Fruit fly (Drosophila melanogaster): Measurements from ENCODE around the gene Ho.
A peak's percentile ranks its signal among the peaks of the same experiment; 100 is the strongest.

Gene Ho

DNA sequence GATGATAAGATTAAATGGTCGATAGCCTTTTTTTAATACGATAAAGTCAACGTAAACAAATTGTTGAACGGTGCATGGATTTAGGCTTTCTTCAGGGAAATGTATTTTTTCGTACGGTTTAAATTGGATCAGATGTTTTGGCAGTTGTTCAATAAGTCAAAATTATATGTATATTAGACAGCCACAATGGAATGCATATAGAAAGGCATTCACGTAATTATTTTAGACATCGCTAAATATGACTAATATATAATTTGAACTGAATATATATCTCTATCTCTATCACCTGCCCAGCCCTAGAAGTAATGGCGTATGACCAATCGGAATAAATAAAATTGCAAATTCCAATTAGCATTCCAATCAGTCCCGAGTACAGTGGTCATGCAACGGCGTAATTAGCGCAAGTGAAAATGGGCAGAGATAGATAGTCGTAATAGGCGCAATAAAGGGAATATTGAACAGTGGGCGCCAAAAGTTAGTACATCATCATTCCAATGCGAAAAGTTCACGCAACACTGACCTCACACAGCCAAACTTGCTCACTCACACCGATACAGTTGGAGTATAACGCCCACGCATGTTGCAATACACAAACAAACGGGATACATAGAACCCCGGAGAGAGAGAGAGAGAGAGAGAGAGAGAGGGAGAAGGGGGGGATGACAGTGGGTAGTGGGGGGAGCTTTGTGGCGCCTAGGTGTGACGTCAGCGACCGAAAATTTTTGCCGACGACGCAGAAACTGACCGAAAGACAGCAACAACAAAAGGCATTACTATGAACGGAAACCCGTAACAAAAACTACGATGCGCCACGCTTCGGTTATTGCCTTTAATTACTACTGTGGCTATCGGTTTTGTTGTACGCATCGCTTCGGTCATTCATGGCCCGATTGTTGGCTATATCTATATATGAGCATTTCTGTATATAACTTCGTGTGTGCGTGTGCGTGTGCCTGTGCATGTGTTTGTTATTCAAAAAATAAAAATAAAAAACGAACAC is 30.9 kb upstream of the Ho start (continued):
- TF ChIP-seq tgo (GFP tag; IDR thresholded peaks at IDR 0.05), result no peak
- no peak for TF ChIP-seq corto (GFP tag; optimal IDR thresholded peaks at IDR 0.05)
- TF ChIP-seq CG15601 (tag; optimal IDR thresholded peaks at IDR 0.05), result no peak
- TF ChIP-seq Rx (GFP tag; IDR thresholded peaks at IDR 0.05), result no peak
- no peak for TF ChIP-seq MESR4 (GFP tag; optimal IDR thresholded peaks at IDR 0.05)
- TF ChIP-seq Bgb (GFP tag; IDR thresholded peaks at IDR 0.05; ENCODE audit: partially characterized antibody), result no peak; the same call in 1 of the 2 replicates
- no peak for TF ChIP-seq CG30020 (tag; optimal IDR thresholded peaks at IDR 0.05)
- no peak for TF ChIP-seq usp (GFP tag; optimal IDR thresholded peaks at IDR 0.05)
- TF ChIP-seq CG16815 (GFP tag; optimal IDR thresholded peaks at IDR 0.05), result no peak
- no peak for TF ChIP-seq CG7839 (tag; optimal IDR thresholded peaks at IDR 0.05)
- TF ChIP-seq HHEX (GFP tag; optimal IDR thresholded peaks at IDR 0.05), result peak; percentile 18
- TF ChIP-seq kay (GFP tag; optimal IDR thresholded peaks at IDR 0.05), result no peak
- peak; percentile 87 for TF ChIP-seq sd (tag; optimal IDR thresholded peaks at IDR 0.05)
- TF ChIP-seq lov (optimal IDR thresholded peaks at IDR 0.05), result no peak
- TF ChIP-seq lov (GFP tag; IDR thresholded peaks at IDR 0.05), result no peak
- TF ChIP-seq nmo (GFP tag; optimal IDR thresholded peaks at IDR 0.05), result no peak
- peak; percentile 37 to 83 for TF ChIP-seq Trl (optimal IDR thresholded peaks at IDR 0.05)
- TF ChIP-seq Trl (GFP tag; optimal IDR thresholded peaks at IDR 0.05), result no peak
- TF ChIP-seq BtbVII (GFP tag; optimal IDR thresholded peaks at IDR 0.05), result peak; percentile 67
- peak; percentile 35 for TF ChIP-seq CG5180 (GFP tag; optimal IDR thresholded peaks at IDR 0.05)
- no peak for TF ChIP-seq CG4820 (GFP tag; optimal IDR thresholded peaks at IDR 0.05)
- TF ChIP-seq CG7372 (GFP tag; IDR thresholded peaks at IDR 0.05), result no peak
- no peak for TF ChIP-seq CG10147 (GFP tag; optimal IDR thresholded peaks at IDR 0.05)
- TF ChIP-seq otp (GFP tag; IDR thresholded peaks at IDR 0.05), result no peak
- no peak for TF ChIP-seq CG12219 (GFP tag; optimal IDR thresholded peaks at IDR 0.05)
- TF ChIP-seq fu2 (GFP tag; optimal IDR thresholded peaks at IDR 0.05), result no peak
- no peak for TF ChIP-seq luna (GFP tag; optimal IDR thresholded peaks at IDR 0.05)
- TF ChIP-seq Hand (GFP tag; optimal IDR thresholded peaks at IDR 0.05), result no peak
- TF ChIP-seq sqz (GFP tag; optimal IDR thresholded peaks at IDR 0.05), result no peak
- no peak for TF ChIP-seq CG4360 (GFP tag; IDR thresholded peaks at IDR 0.05)
- TF ChIP-seq zen (tag; optimal IDR thresholded peaks at IDR 0.05), result no peak
- peak in 1 of 2 experiments; percentile 25 for TF ChIP-seq Pdp1 (GFP tag; optimal IDR thresholded peaks at IDR 0.05)
- no peak for TF ChIP-seq hkb (optimal IDR thresholded peaks at IDR 0.05)
- peak; percentile 20; the same call in 1 of the 2 replicates for TF ChIP-seq hkb (GFP tag; IDR thresholded peaks at IDR 0.05)
- TF ChIP-seq Dref (GFP tag; IDR thresholded peaks at IDR 0.05), result no peak
- TF ChIP-seq caup (GFP tag; optimal IDR thresholded peaks at IDR 0.05; ENCODE audit: severe bottlenecking), result no peak
- TF ChIP-seq dati (GFP tag; IDR thresholded peaks at IDR 0.05), result no peak
- no peak for TF ChIP-seq lmd (GFP tag; IDR thresholded peaks at IDR 0.05)
- 0 out of 2 replicates have a peak, but pooled peaks have one; percentile 31 for TF ChIP-seq slbo (GFP tag; IDR thresholded peaks at IDR 0.05)
- TF ChIP-seq pho (GFP tag; optimal IDR thresholded peaks at IDR 0.05), result no peak
- no peak for TF ChIP-seq tin (GFP tag; optimal IDR thresholded peaks at IDR 0.05)
- TF ChIP-seq CG7928 (GFP tag; optimal IDR thresholded peaks at IDR 0.05), result no peak
- TF ChIP-seq CG34224 (GFP tag; IDR thresholded peaks at IDR 0.05; ENCODE audit: partially characterized antibody), result peak; percentile 14; the same call in 1 of the 3 replicates
- TF ChIP-seq Lpt (GFP tag; optimal IDR thresholded peaks at IDR 0.05), result no peak
- TF ChIP-seq Sox100B (GFP tag; optimal IDR thresholded peaks at IDR 0.05), result no peak
- TF ChIP-seq CG17328 (GFP tag; IDR thresholded peaks at IDR 0.05), result no peak
- TF ChIP-seq CG32772 (GFP tag; IDR thresholded peaks at IDR 0.05), result no peak
- TF ChIP-seq CG8388 (GFP tag; optimal IDR thresholded peaks at IDR 0.05), result peak; percentile 35
- TF ChIP-seq Abd-B (GFP tag; optimal IDR thresholded peaks at IDR 0.05), result no peak
